Fruit fly (Drosophila melanogaster): ENCODE measurements around the gene CG6126.

DNA sequence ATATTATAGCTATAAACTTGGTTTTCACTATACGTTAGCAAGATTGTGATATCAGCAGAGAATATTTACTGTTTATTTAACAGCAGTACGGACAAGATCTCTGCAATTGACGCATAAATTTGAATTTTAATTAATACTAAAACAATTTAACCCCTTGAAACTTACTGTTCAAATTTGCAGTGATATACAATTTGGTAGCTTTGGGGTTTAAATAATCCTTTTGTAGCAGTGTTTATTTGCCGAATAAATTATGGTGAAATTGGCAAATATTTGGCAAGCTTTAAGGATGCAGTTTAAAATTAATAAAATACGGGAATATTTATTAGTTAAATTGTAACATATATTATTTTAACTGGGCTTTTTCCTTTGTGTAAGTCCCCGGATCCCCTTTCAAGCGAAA is 14.5 kb upstream of the CG6126 start:
- TF ChIP-seq CTCF (optimal IDR thresholded peaks at IDR 0.05) (no peak), CG8478 (optimal IDR thresholded peaks at IDR 0.05) (no peak)

Measured in S2 (cell line).